Fruit fly (Drosophila melanogaster): ENCODE data around the gene CG42831.

DNA sequence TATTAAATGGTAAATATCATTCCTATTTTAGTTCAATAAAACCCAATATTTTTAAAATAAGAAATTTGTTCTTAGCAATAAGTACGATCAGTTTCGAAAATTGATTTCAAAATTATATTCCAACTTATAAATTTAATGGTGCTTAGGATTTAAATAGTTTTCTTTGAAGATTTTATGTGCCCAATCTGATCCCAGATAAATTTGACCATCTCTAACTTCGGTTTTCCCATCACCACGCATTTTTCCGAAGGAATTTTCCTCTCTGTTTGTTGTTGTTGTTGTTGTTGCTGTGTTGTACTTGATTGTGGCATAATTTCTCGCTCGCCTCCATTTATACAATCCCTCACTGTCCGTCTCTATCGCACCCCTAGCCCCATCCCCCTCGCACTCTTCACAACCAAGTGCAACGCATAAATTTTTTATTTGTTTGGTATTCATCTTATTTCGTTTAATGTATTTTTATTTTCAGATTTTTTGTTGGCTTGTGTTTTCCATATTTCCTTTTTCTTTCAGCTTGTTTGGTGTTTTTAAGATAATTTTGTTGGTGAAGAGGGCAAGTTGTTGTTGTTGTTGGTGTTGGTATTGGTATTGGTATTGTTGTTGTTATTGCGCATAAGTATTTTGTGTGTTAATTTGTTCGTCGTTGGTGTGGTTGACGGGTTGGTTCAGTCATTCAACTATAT is 35.1 kb downstream of the CG42831 start:
- no peak for TF ChIP-seq CG8159 (tag; optimal IDR thresholded peaks at IDR 0.05)
- TF ChIP-seq CG15710 (tag; optimal IDR thresholded peaks at IDR 0.05): no peak
- TF ChIP-seq EcR (GFP tag; optimal IDR thresholded peaks at IDR 0.05): peak; percentile 40
- TF ChIP-seq CG13204 (GFP tag; optimal IDR thresholded peaks at IDR 0.05): no peak
- TF ChIP-seq CG4496 (GFP tag; IDR thresholded peaks at IDR 0.05): 0 out of 3 replicates have a peak, but pooled peaks have one; percentile 7
- TF ChIP-seq CG12605 (GFP tag; IDR thresholded peaks at IDR 0.05): no peak
- TF ChIP-seq CG10348 (GFP tag; IDR thresholded peaks at IDR 0.05): no peak
- TF ChIP-seq D1 (tag; optimal IDR thresholded peaks at IDR 0.05): no peak
- no peak for TF ChIP-seq Pif1A (GFP tag; optimal IDR thresholded peaks at IDR 0.05)
- TF ChIP-seq fd96Ca (GFP tag; IDR thresholded peaks at IDR 0.05): peak; percentile 19; the same call in 1 of the 3 replicates
- TF ChIP-seq gl (tag; optimal IDR thresholded peaks at IDR 0.05): no peak
- no peak for TF ChIP-seq Ets98B (GFP tag; IDR thresholded peaks at IDR 0.05)
- peak; percentile 48; the same call in 1 of the 2 replicates for TF ChIP-seq CG32121 (GFP tag; IDR thresholded peaks at IDR 0.05)
- no peak for TF ChIP-seq CG34367 (tag; optimal IDR thresholded peaks at IDR 0.05)

Data from whole organism, pupa.